Fruit fly (Drosophila melanogaster): ENCODE data around the gene Kap-alpha3.

Kap-alpha3 gene

DNA sequence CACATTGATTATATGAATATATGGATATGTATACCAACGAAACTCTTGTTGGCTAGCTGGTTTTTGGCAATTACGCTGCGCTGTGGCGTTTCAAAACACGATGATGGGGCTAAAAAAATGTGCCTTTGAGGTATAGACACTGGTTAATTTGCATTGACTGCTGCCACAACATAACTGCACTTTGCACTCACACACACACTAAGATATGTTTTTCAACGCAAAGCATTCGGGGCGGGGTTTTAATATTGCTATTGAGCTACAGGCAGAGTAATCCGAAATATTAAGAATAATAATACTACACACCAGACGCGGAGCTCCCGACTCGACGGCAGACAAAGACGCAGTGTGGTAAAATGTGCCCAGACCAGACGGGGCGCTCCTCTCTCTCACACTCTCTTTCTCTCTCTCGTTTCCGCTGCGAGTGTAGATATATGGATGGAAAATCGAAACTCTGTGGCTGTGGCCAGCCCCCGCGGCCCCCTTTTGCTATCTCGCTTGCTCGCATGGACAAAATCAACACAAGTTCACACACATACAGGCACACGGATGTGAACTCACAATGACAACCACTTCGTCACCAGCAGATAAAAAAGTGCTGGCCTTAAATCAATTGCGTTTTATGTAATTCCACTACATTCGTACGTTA, 26.4 kb downstream of the Kap-alpha3 start (continued):
- TF ChIP-seq Hand (GFP tag; optimal IDR thresholded peaks at IDR 0.05) (peak; percentile 56), slp2 (GFP tag; optimal IDR thresholded peaks at IDR 0.05) (no peak), D19B (GFP tag; optimal IDR thresholded peaks at IDR 0.05) (no peak), grau (tag; optimal IDR thresholded peaks at IDR 0.05) (no peak), Lhr (GFP tag; optimal IDR thresholded peaks at IDR 0.05) (no peak), CG17385 (GFP tag; optimal IDR thresholded peaks at IDR 0.05) (peak; percentile 32), Chrac-16 (GFP tag; optimal IDR thresholded peaks at IDR 0.05) (no peak), da (GFP tag; optimal IDR thresholded peaks at IDR 0.05) (no peak), Med (GFP tag) (peak; percentile 91), Neu2 (GFP tag; optimal IDR thresholded peaks at IDR 0.05; ENCODE audit: borderline replicate concordance) (no peak), CG8924 (tag; optimal IDR thresholded peaks at IDR 0.05) (peak; percentile 53), usp (GFP tag; optimal IDR thresholded peaks at IDR 0.05) (no peak), Fer3 (tag; optimal IDR thresholded peaks at IDR 0.05) (peak; percentile 21), CG9932 (GFP tag; IDR thresholded peaks at IDR 0.05) (no peak), sna (GFP tag; IDR thresholded peaks at IDR 0.05; ENCODE audit: partially characterized antibody) (no peak), D19A (tag; optimal IDR thresholded peaks at IDR 0.05) (peak; percentile 0), CG12391 (tag; optimal IDR thresholded peaks at IDR 0.05) (no peak), CG6175 (GFP tag; IDR thresholded peaks at IDR 0.05) (no peak), CG9609 (GFP tag; optimal IDR thresholded peaks at IDR 0.05) (no peak), ATbp (GFP tag; optimal IDR thresholded peaks at IDR 0.05) (peak; percentile 24), CG10462 (GFP tag; optimal IDR thresholded peaks at IDR 0.05) (no peak), prd (optimal IDR thresholded peaks at IDR 0.05) (no peak), prd (GFP tag; IDR thresholded peaks at IDR 0.05) (no peak), CG2889 (GFP tag; IDR thresholded peaks at IDR 0.05) (no peak), CG11504 (tag; optimal IDR thresholded peaks at IDR 0.05) (no peak), CG17361 (GFP tag; IDR thresholded peaks at IDR 0.05) (no peak), CG12219 (GFP tag; optimal IDR thresholded peaks at IDR 0.05) (peak; percentile 62), CG2199 (GFP tag; IDR thresholded peaks at IDR 0.05) (no peak), sd (tag; optimal IDR thresholded peaks at IDR 0.05) (peak; percentile 51), Rx (GFP tag; IDR thresholded peaks at IDR 0.05) (no peak), p53 (GFP tag; optimal IDR thresholded peaks at IDR 0.05) (no peak), CG17802 (tag; optimal IDR thresholded peaks at IDR 0.05) (no peak), MTF-1 (GFP tag; optimal IDR thresholded peaks at IDR 0.05; ENCODE audit: borderline replicate concordance) (peak; percentile 79), bcd (GFP tag; optimal IDR thresholded peaks at IDR 0.05) (no peak), Tbp (GFP tag; optimal IDR thresholded peaks at IDR 0.05) (no peak), row (GFP tag; IDR thresholded peaks at IDR 0.05) (no peak), CG15601 (tag; optimal IDR thresholded peaks at IDR 0.05) (no peak), CG9797 (GFP tag; optimal IDR thresholded peaks at IDR 0.05) (no peak), Ssrp (tag; optimal IDR thresholded peaks at IDR 0.05) (no peak), CG4707 (GFP tag; optimal IDR thresholded peaks at IDR 0.05) (peak; percentile 24), CG17186 (GFP tag; optimal IDR thresholded peaks at IDR 0.05) (peak; percentile 26), Dbx (GFP tag; IDR thresholded peaks at IDR 0.05) (no peak), jigr1 (GFP tag; IDR thresholded peaks at IDR 0.05) (no peak), Hr51 (GFP tag; optimal IDR thresholded peaks at IDR 0.05) (peak in 1 of 2 experiments; percentile 17), CG3065 (GFP tag; optimal IDR thresholded peaks at IDR 0.05) (no peak), sob (GFP tag; IDR thresholded peaks at IDR 0.05) (no peak), Dad (GFP tag; optimal IDR thresholded peaks at IDR 0.05) (peak; percentile 11), Dfd (GFP tag; optimal IDR thresholded peaks at IDR 0.05) (no peak), CG12071 (GFP tag; optimal IDR thresholded peaks at IDR 0.05) (peak; percentile 84), luna (GFP tag; optimal IDR thresholded peaks at IDR 0.05) (no peak), CG10565 (GFP tag; optimal IDR thresholded peaks at IDR 0.05) (no peak)

Measured in whole organism, embryonic.